Worm (Caenorhabditis elegans): ENCODE data around the gene F27C8.3.

The F27C8.3 gene

DNA sequence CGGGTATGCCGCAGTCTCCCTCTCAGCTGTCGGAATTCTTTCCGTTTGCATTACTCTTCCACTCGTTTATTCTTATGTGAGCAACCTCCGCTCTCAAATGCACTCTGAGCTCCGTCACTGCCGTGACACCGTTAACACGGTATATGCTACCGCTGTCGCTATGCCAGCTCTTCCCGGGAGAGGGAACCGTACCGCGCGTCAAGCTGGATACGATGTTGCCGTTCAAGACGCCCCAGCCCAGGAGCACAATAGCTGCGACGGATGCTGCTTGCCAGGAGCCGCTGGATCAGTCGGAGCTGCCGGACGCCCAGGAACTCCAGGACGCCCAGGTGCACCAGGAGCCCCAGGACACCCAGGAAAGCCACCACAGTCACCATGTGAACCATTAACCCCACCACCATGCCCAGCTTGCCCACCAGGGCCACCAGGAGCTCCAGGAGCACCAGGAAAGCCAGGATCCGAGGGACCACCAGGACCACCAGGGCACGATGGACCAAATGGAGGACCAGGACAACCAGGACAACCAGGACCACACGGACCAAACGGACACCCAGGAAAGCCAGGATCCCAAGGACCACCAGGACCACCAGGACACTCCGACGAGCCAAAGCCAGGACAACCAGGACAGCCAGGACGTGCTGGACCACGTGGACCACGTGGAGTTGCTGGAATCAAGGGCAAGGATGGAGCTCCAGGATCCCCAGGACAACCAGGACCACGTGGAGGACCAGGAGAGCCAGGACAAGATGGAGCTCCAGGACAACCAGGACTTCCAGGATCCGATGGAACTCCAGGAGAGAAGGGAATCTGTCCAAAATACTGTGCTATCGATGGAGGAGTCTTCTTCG, 31.9 kb downstream of the F27C8.3 start:
- TF ChIP-seq snpc-4 (tag; optimal IDR thresholded peaks at IDR 0.05) = no peak

DNA sequence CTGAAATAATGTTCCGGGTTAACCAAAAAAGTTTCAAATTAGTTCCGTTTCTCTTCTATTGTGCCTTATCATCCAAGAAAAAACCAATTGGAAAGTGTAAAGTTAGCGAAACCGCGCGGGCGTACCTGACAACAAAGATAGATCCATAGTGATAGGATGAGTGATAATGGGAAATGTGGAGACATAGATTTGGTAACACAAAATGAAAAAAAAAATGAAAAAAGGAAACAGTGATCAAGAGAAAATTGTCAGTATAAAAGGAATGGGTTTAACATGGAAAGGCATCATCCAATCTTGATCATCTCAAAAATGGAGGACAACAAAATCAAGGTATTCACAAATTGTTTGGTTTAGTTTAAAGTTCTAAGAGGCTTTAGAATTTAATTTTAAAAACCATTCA, 32.6 kb downstream of the F27C8.3 start, which contains the start of gene col-122:
TSS of gene col-122 (plus strand) at position 301 of the 400 bp plus-strand sequence.
- TF ChIP-seq unc-55 (GFP tag; optimal IDR thresholded peaks at IDR 0.05) (no peak), peb-1 (tag; optimal IDR thresholded peaks at IDR 0.05) (no peak), blmp-1 (tag; optimal IDR thresholded peaks at IDR 0.05; ENCODE audit: insufficient read depth) (no peak)

DNA sequence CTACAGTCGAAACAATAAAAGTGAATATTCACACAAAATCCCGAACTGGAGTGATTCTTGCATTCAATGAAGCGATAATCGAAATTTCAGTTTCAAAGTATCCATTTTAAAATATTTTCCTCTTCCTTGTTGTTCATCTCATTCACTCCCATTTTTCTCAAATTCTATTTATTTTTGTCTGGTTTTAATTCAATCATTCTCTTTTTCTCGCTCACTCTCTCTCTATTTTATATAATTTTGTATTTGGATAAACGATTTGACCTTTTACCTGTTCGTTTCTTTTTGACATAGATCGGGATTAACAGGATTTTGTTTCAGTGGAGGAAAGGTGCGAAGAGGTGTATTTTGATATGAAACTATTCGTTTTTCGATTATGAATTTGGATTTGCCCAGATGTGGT, 49.7 kb downstream of the F27C8.3 start, which contains the start of gene T05A1.5:
TSS of gene T05A1.5 (plus strand) at position 301 of the 400 bp plus-strand sequence.
- no peak for TF ChIP-seq nhr-6 (tag; optimal IDR thresholded peaks at IDR 0.05)
- TF ChIP-seq mbf-1 (tag; optimal IDR thresholded peaks at IDR 0.05) = no peak
- no peak for TF ChIP-seq lin-11 (tag; optimal IDR thresholded peaks at IDR 0.05)
- TF ChIP-seq ztf-4 (tag; optimal IDR thresholded peaks at IDR 0.05) = no peak
- TF ChIP-seq sma-9 (GFP tag; optimal IDR thresholded peaks at IDR 0.05) = no peak
- no peak for TF ChIP-seq sma-9 (tag; optimal IDR thresholded peaks at IDR 0.05)
- TF ChIP-seq dmd-4 (tag; optimal IDR thresholded peaks at IDR 0.05) = no peak
- TF ChIP-seq skn-1 (tag; optimal IDR thresholded peaks at IDR 0.05) = no peak
- TF ChIP-seq blmp-1 (tag; optimal IDR thresholded peaks at IDR 0.05; ENCODE audit: insufficient read depth) = no peak
- TF ChIP-seq elt-1 (tag; optimal IDR thresholded peaks at IDR 0.05) = no peak

Measured in whole organism, L2 larva.